Worm (Caenorhabditis elegans) whole organism, L3 larva: ENCODE results near the gene C05E11.3.

ENCODE experiments used
- tbx-2 ChIP-seq: sonication (generic microtip); optimal IDR thresholded peaks from 2 replicates; lab custom pipeline; 2016; ENCODE audit warnings: mild to moderate bottlenecking, missing genetic modification characterization, missing compliant biosample characterization
- zag-1 ChIP-seq: fragments of 150-350 bp; optimal IDR thresholded peaks from 2 replicates; lab custom pipeline; 2014; ENCODE audit warnings: missing biosample characterization, missing genetic modification characterization

ce11 chrX:4616832-4617231, 38.8 kb downstream of the C05E11.3 start:
- TF ChIP-seq zag-1 (no peak), tbx-2 (tag; lab: Kevin White, UChicago) (no peak)
